Fruit fly (Drosophila melanogaster) S2 (cell line): Measurements from ENCODE around the gene bond.

ENCODE experiments used
- CG8478 ChIP-seq: fragments of >200 bp; optimal IDR thresholded peaks from 2 replicates; lab custom pipeline; 2018
- CTCF ChIP-seq, 2 experiments: fragments of >200 bp; optimal IDR thresholded peaks; 2 replicates each; lab custom pipeline; 2018

- peak; percentile 50 to 57 for TF ChIP-seq CTCF (optimal IDR thresholded peaks at IDR 0.05; lab: Kevin White, UChicago)
- TF ChIP-seq CG8478 (lab: Kevin White, UChicago): no peak
Measured at dm6 chr3R:22580546-22580945, 30.1 kb downstream of the bond start, which contains the start of gene CSN6.
